Fruit fly (Drosophila melanogaster) whole organism, embryonic: ENCODE data around the gene Zir.

Experiments used
- BEAF-32 ChIP-seq: fragments of 200-800 bp; sonication (Bioruptor generic); optimal IDR thresholded peaks from 3 replicates; lab custom pipeline; 2017; ENCODE audit warnings: missing biosample characterization, missing genetic modification characterization, mild to moderate bottlenecking, moderate library complexity, missing genetic modification reagents
- Bteb2 ChIP-seq: fragments of 200-800 bp; sonication (Bioruptor generic); optimal IDR thresholded peaks from 2 replicates; lab custom pipeline; 2016; ENCODE audit warnings: missing biosample characterization, missing genetic modification characterization
- CG10267 ChIP-seq: fragments of 200-800 bp; sonication (Bioruptor generic); optimal IDR thresholded peaks from 2 replicates; lab custom pipeline; 2018; ENCODE audit warnings: missing biosample characterization, mild to moderate bottlenecking, missing genetic modification characterization, moderate library complexity
- CG12942 ChIP-seq: fragments of 200-800 bp; sonication (Bioruptor generic); optimal IDR thresholded peaks from 3 replicates; lab custom pipeline; 2016; ENCODE audit warnings: missing biosample characterization, missing genetic modification characterization
- CG14667 ChIP-seq: fragments of 200-800 bp; sonication (Bioruptor generic); IDR thresholded peaks from 2 replicates; pipeline ENCODE4 v1.3.6; 2022; ENCODE audit warnings: missing biosample characterization, missing genetic modification characterization
- CG17186 ChIP-seq: fragments of 200-800 bp; sonication (Bioruptor generic); optimal IDR thresholded peaks from 3 replicates; lab custom pipeline; 2017; ENCODE audit warnings: missing biosample characterization, missing genetic modification reagents, missing genetic modification characterization
- CG17361 ChIP-seq: fragments of 200-800 bp; sonication (Bioruptor generic); IDR thresholded peaks from 3 replicates; pipeline ENCODE4 v1.3.6; 2022; ENCODE audit warnings: missing biosample characterization, missing genetic modification characterization
- CG17802 ChIP-seq: fragments of 200-800 bp; sonication (Bioruptor generic); optimal IDR thresholded peaks from 2 replicates; lab custom pipeline; 2018; ENCODE audit warnings: missing biosample characterization, mild to moderate bottlenecking, missing genetic modification characterization, moderate library complexity
- CG1792 ChIP-seq: fragments of 200-800 bp; sonication (Bioruptor generic); optimal IDR thresholded peaks from 2 replicates; lab custom pipeline; 2016; ENCODE audit warnings: missing biosample characterization, missing genetic modification characterization
- CG2202 ChIP-seq: fragments of 200-800 bp; sonication (Bioruptor generic); optimal IDR thresholded peaks from 2 replicates; lab custom pipeline; 2018; ENCODE audit warnings: missing biosample characterization, mild to moderate bottlenecking, missing genetic modification characterization
- CG31388 ChIP-seq: fragments of 200-800 bp; sonication (Bioruptor generic); optimal IDR thresholded peaks from 2 replicates; lab custom pipeline; 2016; ENCODE audit warnings: missing biosample characterization, missing genetic modification characterization
- CG33557 ChIP-seq: fragments of 200-800 bp; sonication (Bioruptor generic); optimal IDR thresholded peaks from 2 replicates; lab custom pipeline; 2019; ENCODE audit warnings: missing biosample characterization, mild to moderate bottlenecking, missing genetic modification characterization, moderate library complexity
- CG34422 ChIP-seq: fragments of 200-800 bp; sonication (Bioruptor generic); IDR thresholded peaks from 3 replicates; pipeline ENCODE4 v1.3.6; 2022; ENCODE audit warnings: missing biosample characterization, missing genetic modification characterization
- CG42726 ChIP-seq: fragments of 200-800 bp; sonication (Bioruptor generic); IDR thresholded peaks from 2 replicates; pipeline ENCODE4 v1.3.6; 2022; ENCODE audit warnings: missing biosample characterization, missing genetic modification characterization; ENCODE audit not compliant: partially characterized antibody
- CG7357 ChIP-seq: fragments of 200-800 bp; sonication (Bioruptor generic); IDR thresholded peaks from 3 replicates; pipeline ENCODE4 v1.3.6; 2022; ENCODE audit warnings: missing biosample characterization, missing genetic modification characterization
- CTCF ChIP-seq: fragments of 200-800 bp; sonication (Bioruptor generic); optimal IDR thresholded peaks from 2 replicates; lab custom pipeline; 2017; ENCODE audit warnings: missing biosample characterization, mild to moderate bottlenecking, missing genetic modification characterization, moderate library complexity
- D19B ChIP-seq: fragments of 200-800 bp; sonication (Bioruptor generic); optimal IDR thresholded peaks from 2 replicates; lab custom pipeline; 2017; ENCODE audit warnings: missing biosample characterization, mild to moderate bottlenecking, missing genetic modification characterization
- Deaf1 ChIP-seq: fragments of 200-800 bp; optimal IDR thresholded peaks from 3 replicates; lab custom pipeline; 2019; ENCODE audit warnings: missing biosample characterization, mild to moderate bottlenecking, missing genetic modification characterization, moderate library complexity
- E2f2 ChIP-seq: fragments of 200-800 bp; sonication (Bioruptor generic); IDR thresholded peaks from 2 replicates; pipeline ENCODE4 v1.3.6; 2022; ENCODE audit warnings: missing biosample characterization, missing genetic modification characterization
- Ets97D ChIP-seq: fragments of 200-800 bp; sonication (Bioruptor generic); optimal IDR thresholded peaks from 3 replicates; lab custom pipeline; 2016; ENCODE audit warnings: missing biosample characterization, missing genetic modification characterization
- GATAe ChIP-seq: fragments of 200-800 bp; sonication (Bioruptor generic); conservative IDR thresholded peaks from 2 replicates; pipeline ENCODE4 v1.3.6; 2022; ENCODE audit warnings: missing biosample characterization, missing genetic modification characterization
- HLH54F ChIP-seq: fragments of 200-800 bp; sonication (Bioruptor generic); optimal IDR thresholded peaks from 3 replicates; lab custom pipeline; 2016; ENCODE audit warnings: missing biosample characterization, missing genetic modification characterization
- Lpt ChIP-seq: fragments of >200 bp; optimal IDR thresholded peaks from 2 replicates; lab custom pipeline; 2018; ENCODE audit warnings: missing biosample characterization, missing genetic modification characterization
- Mad ChIP-seq: fragments of 200-800 bp; sonication (Bioruptor generic); optimal IDR thresholded peaks from 2 replicates; lab custom pipeline; 2016; ENCODE audit warnings: missing biosample characterization, missing genetic modification characterization
- Neu2 ChIP-seq: fragments of 200-800 bp; sonication (Bioruptor generic); optimal IDR thresholded peaks from 3 replicates; lab custom pipeline; 2016; ENCODE audit warnings: missing biosample characterization, missing genetic modification characterization, borderline replicate concordance
- Nf-YA ChIP-seq: fragments of 200-800 bp; sonication (Bioruptor generic); IDR thresholded peaks from 2 replicates; pipeline ENCODE4 v1.3.6; 2022; ENCODE audit warnings: missing biosample characterization, missing genetic modification characterization
- Nf-YB ChIP-seq: fragments of 200-800 bp; sonication (Bioruptor generic); optimal IDR thresholded peaks from 3 replicates; lab custom pipeline; 2019; ENCODE audit warnings: missing biosample characterization, mild to moderate bottlenecking, missing genetic modification characterization, moderate library complexity
- Rfx ChIP-seq: fragments of 200-800 bp; sonication (Bioruptor generic); IDR thresholded peaks from 2 replicates; pipeline ENCODE4 v1.3.6; 2022; ENCODE audit warnings: missing biosample characterization, missing genetic modification characterization
- Sin3A ChIP-seq: fragments of >200 bp; optimal IDR thresholded peaks from 2 replicates; lab custom pipeline; 2018
- Ssrp ChIP-seq: fragments of 200-800 bp; sonication (Bioruptor generic); optimal IDR thresholded peaks from 2 replicates; lab custom pipeline; 2018; ENCODE audit warnings: missing biosample characterization, mild to moderate bottlenecking, missing genetic modification characterization, moderate library complexity
- Xbp1 ChIP-seq: fragments of 200-800 bp; sonication (Bioruptor generic); optimal IDR thresholded peaks from 3 replicates; lab custom pipeline; 2016; ENCODE audit warnings: missing biosample characterization, mild to moderate bottlenecking, missing genetic modification characterization
- Xrp1 ChIP-seq: fragments of 200-800 bp; sonication (Bioruptor generic); IDR thresholded peaks from 2 replicates; pipeline ENCODE4 v1.3.6; 2022; ENCODE audit warnings: missing biosample characterization, missing genetic modification characterization
- crc ChIP-seq: fragments of 200-800 bp; sonication (Bioruptor generic); optimal IDR thresholded peaks from 2 replicates; lab custom pipeline; 2016; ENCODE audit warnings: missing biosample characterization, missing genetic modification characterization
- crp ChIP-seq, 2 experiments: fragments of 200-800 bp; sonication (Bioruptor generic); optimal IDR thresholded peaks; 2 replicates in 1 of 2; 3 replicates in 1 of 2; lab custom pipeline; 2017; ENCODE audit warnings: missing biosample characterization in 2 of 2, missing genetic modification characterization in 2 of 2, mild to moderate bottlenecking in 1 of 2, moderate library complexity in 1 of 2
- dpn ChIP-seq, 2 experiments: fragments of 200-800 bp; sonication (Bioruptor generic); optimal IDR thresholded peaks; 3 replicates each; lab custom pipeline; 2016; ENCODE audit warnings: missing biosample characterization in 2 of 2, missing genetic modification characterization in 2 of 2
- en ChIP-seq: fragments of 200-800 bp; sonication (Bioruptor generic); optimal IDR thresholded peaks from 2 replicates; lab custom pipeline; 2016; ENCODE audit warnings: missing biosample characterization, missing genetic modification characterization
- inv ChIP-seq: fragments of 200-800 bp; sonication (Bioruptor generic); IDR thresholded peaks from 2 replicates; pipeline ENCODE4 v1.3.6; 2022; ENCODE audit warnings: missing biosample characterization, missing genetic modification characterization; ENCODE audit not compliant: partially characterized antibody
- kah ChIP-seq: fragments of 200-800 bp; sonication (Bioruptor generic); optimal IDR thresholded peaks from 2 replicates; lab custom pipeline; 2018; ENCODE audit warnings: missing biosample characterization, mild to moderate bottlenecking, missing genetic modification characterization
- lola ChIP-seq, 3 experiments: fragments of >200 bp in 2 of 3; fragments of 200-800 bp in 1 of 3; sonication (Bioruptor generic) in 1 of 3; optimal IDR thresholded peaks; 2 replicates each; lab custom pipeline; 2017 to 2019; ENCODE audit warnings: missing biosample characterization in 3 of 3, missing genetic modification characterization in 3 of 3, mild to moderate bottlenecking in 1 of 3, moderate library complexity in 1 of 3
- pros ChIP-seq: fragments of 200-800 bp; sonication (Bioruptor generic); optimal IDR thresholded peaks from 3 replicates; lab custom pipeline; 2019; ENCODE audit warnings: missing biosample characterization, mild to moderate bottlenecking, missing genetic modification characterization, moderate library complexity
- repo ChIP-seq: fragments of 200-800 bp; sonication (Bioruptor generic); optimal IDR thresholded peaks from 2 replicates; lab custom pipeline; 2016; ENCODE audit warnings: missing biosample characterization, missing genetic modification characterization
- run ChIP-seq: fragments of 200-800 bp; sonication (Bioruptor generic); optimal IDR thresholded peaks from 3 replicates; lab custom pipeline; 2018; ENCODE audit warnings: missing biosample characterization, mild to moderate bottlenecking, missing genetic modification characterization
- slou ChIP-seq: fragments of 200-800 bp; sonication (Bioruptor generic); optimal IDR thresholded peaks from 3 replicates; lab custom pipeline; 2016; ENCODE audit warnings: missing biosample characterization, missing genetic modification characterization
- sob ChIP-seq: fragments of 200-800 bp; sonication (Bioruptor generic); IDR thresholded peaks from 2 replicates; pipeline ENCODE4 v1.3.6; 2022; ENCODE audit warnings: missing biosample characterization, missing genetic modification characterization
- tio ChIP-seq: fragments of 200-800 bp; sonication (Bioruptor generic); optimal IDR thresholded peaks from 2 replicates; lab custom pipeline; 2017; ENCODE audit warnings: missing biosample characterization, missing genetic modification characterization, inconsistent platforms
- tna ChIP-seq: fragments of 200-800 bp; sonication (Bioruptor generic); IDR thresholded peaks from 2 replicates; pipeline ENCODE4 v1.3.6; 2022; ENCODE audit warnings: missing biosample characterization, missing genetic modification characterization; ENCODE audit not compliant: partially characterized antibody
- tup ChIP-seq: fragments of 200-800 bp; sonication (Bioruptor generic); optimal IDR thresholded peaks from 2 replicates; lab custom pipeline; 2016; ENCODE audit warnings: missing biosample characterization, mild to moderate bottlenecking, missing genetic modification characterization, moderate library complexity
- zen2 ChIP-seq: fragments of 200-800 bp; sonication (Bioruptor generic); IDR thresholded peaks from 3 replicates; pipeline ENCODE4 v1.3.6; 2022; ENCODE audit warnings: missing biosample characterization, missing genetic modification characterization; ENCODE audit not compliant: partially characterized antibody
- zfh2 ChIP-seq: fragments of 200-800 bp; sonication (Bioruptor generic); optimal IDR thresholded peaks from 2 replicates; lab custom pipeline; 2016; ENCODE audit warnings: missing biosample characterization, missing genetic modification characterization

The Zir gene

dm6 chr2L:128977-129941, 34.7 kb downstream of the Zir start (continued):
- TF ChIP-seq crp (GFP tag; optimal IDR thresholded peaks at IDR 0.05; lab: Kevin White, UChicago), result peak in 1 of 2 experiments; percentile 0
- TF ChIP-seq tna (GFP tag; lab: Robert Waterston, UW), result peak; percentile 42; the same call in 1 of the 2 replicates
- TF ChIP-seq slou (GFP tag; lab: Kevin White, UChicago), result no peak
- no peak for TF ChIP-seq CG12942
- peak; percentile 60 for TF ChIP-seq Rfx (GFP tag; lab: Robert Waterston, UW)
- TF ChIP-seq run (tag; lab: Kevin White, UChicago), result peak; percentile 62
- TF ChIP-seq tup (GFP tag; lab: Kevin White, UChicago), result no peak
- TF ChIP-seq Ssrp (tag; lab: Kevin White, UChicago), result no peak
- TF ChIP-seq CG2202 (tag; lab: Kevin White, UChicago), result peak; percentile 42
- no peak for TF ChIP-seq Mad (GFP tag; lab: Kevin White, UChicago)
- no peak for TF ChIP-seq Sin3A (lab: Kevin White, UChicago)
- no peak; the same call in 1 of the 2 replicates for TF ChIP-seq Xrp1 (GFP tag; lab: Robert Waterston, UW)
- no peak for TF ChIP-seq D19B
- peak; percentile 54; the same call in 1 of the 2 replicates for TF ChIP-seq sob
- peak; percentile 71 for TF ChIP-seq kah (GFP tag; lab: Kevin White, UChicago)
- TF ChIP-seq CG31388 (GFP tag; lab: Kevin White, UChicago), result no peak
- peak; percentile 23; the same call in 1 of the 2 replicates for TF ChIP-seq E2f2 (GFP tag; lab: Robert Waterston, UW)
- TF ChIP-seq en (GFP tag; lab: Kevin White, UChicago), result peak; percentile 13
- TF ChIP-seq GATAe (GFP tag; lab: Robert Waterston, UW), result no peak; the same call in 1 of the 2 replicates
- TF ChIP-seq Nf-YB (GFP tag; lab: Kevin White, UChicago), result peak; percentile 50
- no peak for TF ChIP-seq CG17802 (tag; lab: Kevin White, UChicago)
- TF ChIP-seq tio (GFP tag; lab: Kevin White, UChicago), result no peak
- TF ChIP-seq Xbp1 (GFP tag; lab: Kevin White, UChicago), result no peak
- TF ChIP-seq CG10267 (tag; lab: Kevin White, UChicago), result peak; percentile 23
- no peak for TF ChIP-seq CG7357
- TF ChIP-seq Deaf1 (tag; lab: Kevin White, UChicago), result peak; percentile 74
- peak; percentile 70 for TF ChIP-seq pros (GFP tag; lab: Kevin White, UChicago)
- TF ChIP-seq dpn (GFP tag; optimal IDR thresholded peaks at IDR 0.05; lab: Kevin White, UChicago), result peak in 1 of 2 experiments; percentile 14
- TF ChIP-seq crc (GFP tag; lab: Kevin White, UChicago), result no peak
- peak; percentile 64; the same call in 2 of the 3 replicates for TF ChIP-seq CG34422
- TF ChIP-seq Nf-YA (GFP tag; lab: Robert Waterston, UW), result no peak
- no peak for TF ChIP-seq Lpt (GFP tag; lab: Kevin White, UChicago)
- no peak for TF ChIP-seq inv
- TF ChIP-seq zen2, result no peak
- no peak for TF ChIP-seq CG17361 (GFP tag; lab: Robert Waterston, UW)
- TF ChIP-seq repo (GFP tag; lab: Kevin White, UChicago), result no peak
- TF ChIP-seq Bteb2 (GFP tag; lab: Kevin White, UChicago), result no peak
- no peak for TF ChIP-seq BEAF-32 (GFP tag; lab: Kevin White, UChicago)
- peak; percentile 18 for TF ChIP-seq CG33557
- no peak for TF ChIP-seq CG14667 (GFP tag; lab: Robert Waterston, UW)
- no peak for TF ChIP-seq Ets97D
- TF ChIP-seq CG1792 (GFP tag; lab: Kevin White, UChicago), result no peak
- TF ChIP-seq lola (GFP tag; optimal IDR thresholded peaks at IDR 0.05; lab: Kevin White, UChicago), result no peak
- TF ChIP-seq Neu2 (GFP tag; lab: Kevin White, UChicago), result no peak
- peak; percentile 33 for TF ChIP-seq HLH54F (GFP tag; lab: Kevin White, UChicago)
- TF ChIP-seq zfh2 (GFP tag; lab: Kevin White, UChicago), result no peak
- peak; percentile 8 for TF ChIP-seq CTCF (GFP tag; lab: Kevin White, UChicago)
- no peak for TF ChIP-seq CG17186 (GFP tag; lab: Kevin White, UChicago)
- peak; percentile 67; the same call in 1 of the 2 replicates for TF ChIP-seq CG42726
